Fruit fly (Drosophila melanogaster): ENCODE data around the gene elm.
A peak's percentile ranks its signal among the peaks of the same experiment; 100 is the strongest.

elm gene

dm6 chr3R:5627552-5627951 lies 27.1 kb downstream of the elm start, which contains the start of gene CG31551 (continued):
- TF ChIP-seq CG16813 (GFP tag; IDR thresholded peaks at IDR 0.05; ENCODE audit: partially characterized antibody), result no peak

dm6 chr3R:5624115-5624878 lies 30.4 kb downstream of the elm start, which contains the start of the genes Dph4, Spec2 and RpL13A:
Gene Dph4 (minus strand): TSS chr3R:5624125.
Gene Spec2 (minus strand): TSS chr3R:5624125.
Gene RpL13A (plus strand): TSS chr3R:5624474.
- TF ChIP-seq exex (tag; optimal IDR thresholded peaks at IDR 0.05), result peak; percentile 62
- peak; percentile 57 for TF ChIP-seq D (optimal IDR thresholded peaks at IDR 0.05)
- peak; percentile 89 for TF ChIP-seq D (GFP tag; optimal IDR thresholded peaks at IDR 0.05)
- peak; percentile 90 for TF ChIP-seq CG2712 (tag; optimal IDR thresholded peaks at IDR 0.05)
- peak; percentile 97 for TF ChIP-seq Meics (GFP tag; optimal IDR thresholded peaks at IDR 0.05)
- TF ChIP-seq gro (GFP tag; optimal IDR thresholded peaks at IDR 0.05), result peak; percentile 91
- peak; percentile 88 for TF ChIP-seq ems (GFP tag; optimal IDR thresholded peaks at IDR 0.05)
- no peak for TF ChIP-seq GATAe (GFP tag; conservative IDR thresholded peaks at IDR 0.05)
- no peak for TF ChIP-seq tio (GFP tag; optimal IDR thresholded peaks at IDR 0.05)
- TF ChIP-seq Side (GFP tag; optimal IDR thresholded peaks at IDR 0.05), result peak; percentile 96
- peak; percentile 91 for TF ChIP-seq CG33557 (GFP tag; optimal IDR thresholded peaks at IDR 0.05)
- no peak for TF ChIP-seq wdn (GFP tag; IDR thresholded peaks at IDR 0.05)
- peak; percentile 92 for TF ChIP-seq en (GFP tag; optimal IDR thresholded peaks at IDR 0.05)
- TF ChIP-seq onecut (GFP tag; IDR thresholded peaks at IDR 0.05), result peak; percentile 93
- TF ChIP-seq HLHmδ (GFP tag; optimal IDR thresholded peaks at IDR 0.05), result peak; percentile 100
- TF ChIP-seq unc-4 (GFP tag; IDR thresholded peaks at IDR 0.05; ENCODE audit: partially characterized antibody), result no peak
- TF ChIP-seq CG4707 (GFP tag; optimal IDR thresholded peaks at IDR 0.05), result peak; percentile 93
- peak; percentile 86 for TF ChIP-seq chn (GFP tag; optimal IDR thresholded peaks at IDR 0.05)
- TF ChIP-seq pnt (GFP tag; optimal IDR thresholded peaks at IDR 0.05), result peak; percentile 54
- no peak for TF ChIP-seq CG14014 (GFP tag; IDR thresholded peaks at IDR 0.05)
- TF ChIP-seq Dek (tag; optimal IDR thresholded peaks at IDR 0.05), result peak; percentile 81
- TF ChIP-seq Fer2 (tag; optimal IDR thresholded peaks at IDR 0.05), result peak; percentile 89
- no peak for TF ChIP-seq CG3726 (GFP tag; IDR thresholded peaks at IDR 0.05)
- no peak for TF ChIP-seq Aef1 (GFP tag; IDR thresholded peaks at IDR 0.05)
- TF ChIP-seq eve (GFP tag; optimal IDR thresholded peaks at IDR 0.05), result no peak
- peak; percentile 90 for TF ChIP-seq disco-r (GFP tag; optimal IDR thresholded peaks at IDR 0.05)
- peak; percentile 90 for TF ChIP-seq crc (GFP tag; optimal IDR thresholded peaks at IDR 0.05)
- peak; percentile 88 for TF ChIP-seq CG17568 (GFP tag; optimal IDR thresholded peaks at IDR 0.05)
- TF ChIP-seq CG1233 (GFP tag; optimal IDR thresholded peaks at IDR 0.05), result peak; percentile 96
- TF ChIP-seq Hand (GFP tag; optimal IDR thresholded peaks at IDR 0.05), result peak; percentile 87
- TF ChIP-seq Hmr (GFP tag; optimal IDR thresholded peaks at IDR 0.05), result peak; percentile 98
- peak; percentile 84 for TF ChIP-seq pfk (GFP tag; optimal IDR thresholded peaks at IDR 0.05)
- no peak for TF ChIP-seq B-H1 (GFP tag; IDR thresholded peaks at IDR 0.05)
- TF ChIP-seq CG4404 (GFP tag; IDR thresholded peaks at IDR 0.05), result no peak
- peak; percentile 87 for TF ChIP-seq CG31365 (tag; optimal IDR thresholded peaks at IDR 0.05)
- no peak for TF ChIP-seq Scr (GFP tag; IDR thresholded peaks at IDR 0.05; ENCODE audit: partially characterized antibody)
- peak; percentile 94 for TF ChIP-seq HmgZ (tag; optimal IDR thresholded peaks at IDR 0.05)
- peak; percentile 89 for TF ChIP-seq vfl (GFP tag; optimal IDR thresholded peaks at IDR 0.05)
- no peak for TF ChIP-seq CG11085 (GFP tag; IDR thresholded peaks at IDR 0.05)
- TF ChIP-seq tgo (GFP tag; IDR thresholded peaks at IDR 0.05), result no peak
- peak; percentile 88 for TF ChIP-seq CG17359 (tag; optimal IDR thresholded peaks at IDR 0.05)
- peak; percentile 98 for TF ChIP-seq Ets65A (GFP tag)
- peak; percentile 78 for TF ChIP-seq CG8944 (GFP tag; optimal IDR thresholded peaks at IDR 0.05)
- peak; percentile 95 for TF ChIP-seq wek (GFP tag; optimal IDR thresholded peaks at IDR 0.05)
- peak; percentile 89 for TF ChIP-seq scrt (GFP tag; optimal IDR thresholded peaks at IDR 0.05)
- peak; percentile 92 for TF ChIP-seq CG11398 (GFP tag; optimal IDR thresholded peaks at IDR 0.05)
- TF ChIP-seq toy (GFP tag; IDR thresholded peaks at IDR 0.05), result no peak

All from whole organism, embryonic.